Fruit fly (Drosophila melanogaster) whole organism, embryonic: ENCODE measurements around the gene capu.

Experiments
- Aef1 ChIP-seq: fragments of 200-800 bp; sonication (Bioruptor generic); IDR thresholded peaks from 3 replicates; pipeline ENCODE4 v1.3.6; 2022; ENCODE audit warnings: missing biosample characterization, missing genetic modification characterization
- Asciz ChIP-seq: fragments of 200-800 bp; sonication (Bioruptor generic); optimal IDR thresholded peaks from 2 replicates; lab custom pipeline; 2017; ENCODE audit warnings: missing biosample characterization, mild to moderate bottlenecking, missing genetic modification characterization, missing genetic modification reagents
- Atf3 ChIP-seq: fragments of 200-800 bp; sonication (Bioruptor generic); optimal IDR thresholded peaks from 3 replicates; lab custom pipeline; 2016; ENCODE audit warnings: missing biosample characterization, missing genetic modification characterization
- B-H2 ChIP-seq: fragments of 200-800 bp; sonication (Bioruptor generic); optimal IDR thresholded peaks from 2 replicates; lab custom pipeline; 2018; ENCODE audit warnings: missing biosample characterization, mild to moderate bottlenecking, missing genetic modification characterization
- CG13296 ChIP-seq: fragments of 200-800 bp; sonication (Bioruptor generic); optimal IDR thresholded peaks from 3 replicates; lab custom pipeline; 2018; ENCODE audit warnings: missing biosample characterization, mild to moderate bottlenecking, missing genetic modification characterization
- CG13424 ChIP-seq: fragments of 200-800 bp; sonication (Bioruptor generic); optimal IDR thresholded peaks from 2 replicates; lab custom pipeline; 2019; ENCODE audit warnings: missing biosample characterization, mild to moderate bottlenecking, missing genetic modification characterization, moderate library complexity
- CG14667 ChIP-seq: fragments of 200-800 bp; sonication (Bioruptor generic); IDR thresholded peaks from 2 replicates; pipeline ENCODE4 v1.3.6; 2022; ENCODE audit warnings: missing biosample characterization, missing genetic modification characterization
- CG17361 ChIP-seq: fragments of 200-800 bp; sonication (Bioruptor generic); IDR thresholded peaks from 3 replicates; pipeline ENCODE4 v1.3.6; 2022; ENCODE audit warnings: missing biosample characterization, missing genetic modification characterization
- CG18619 ChIP-seq: fragments of 200-800 bp; sonication (Bioruptor generic); optimal IDR thresholded peaks from 3 replicates; lab custom pipeline; 2017; ENCODE audit warnings: missing biosample characterization, mild to moderate bottlenecking, missing genetic modification characterization
- CG2199 ChIP-seq: fragments of 200-800 bp; sonication (Bioruptor generic); IDR thresholded peaks from 3 replicates; pipeline ENCODE4 v1.3.6; 2022; ENCODE audit warnings: missing biosample characterization, missing genetic modification characterization
- CG2889 ChIP-seq: fragments of 200-800 bp; sonication (Bioruptor generic); IDR thresholded peaks from 3 replicates; pipeline ENCODE4 v1.3.6; 2022; ENCODE audit warnings: missing biosample characterization, missing genetic modification characterization
- CG32532 ChIP-seq: fragments of 200-800 bp; sonication (Bioruptor generic); IDR thresholded peaks from 2 replicates; pipeline ENCODE4 v1.3.6; 2022; ENCODE audit warnings: missing biosample characterization, missing genetic modification characterization
- CG4617 ChIP-seq: fragments of 200-800 bp; sonication (Bioruptor generic); optimal IDR thresholded peaks from 3 replicates; lab custom pipeline; 2016; ENCODE audit warnings: missing biosample characterization, missing genetic modification characterization, borderline replicate concordance
- CG4820 ChIP-seq: fragments of 200-800 bp; sonication (Bioruptor generic); optimal IDR thresholded peaks from 3 replicates; lab custom pipeline; 2016; ENCODE audit warnings: missing biosample characterization, missing genetic modification characterization
- CG5180 ChIP-seq: fragments of 200-800 bp; sonication (Bioruptor generic); optimal IDR thresholded peaks from 3 replicates; lab custom pipeline; 2017; ENCODE audit warnings: missing biosample characterization, missing genetic modification characterization, mild to moderate bottlenecking, moderate library complexity, missing genetic modification reagents
- CG5953 ChIP-seq: fragments of 200-800 bp; sonication (Bioruptor generic); IDR thresholded peaks from 2 replicates; pipeline ENCODE4 v1.3.6; 2022; ENCODE audit warnings: missing biosample characterization, missing genetic modification characterization
- CG6683 ChIP-seq: fragments of 200-800 bp; sonication (Bioruptor generic); optimal IDR thresholded peaks from 2 replicates; lab custom pipeline; 2017; ENCODE audit warnings: missing biosample characterization, mild to moderate bottlenecking, missing genetic modification characterization, missing genetic modification reagents
- CG6813 ChIP-seq: fragments of 200-800 bp; sonication (Bioruptor generic); optimal IDR thresholded peaks from 2 replicates; lab custom pipeline; 2017; ENCODE audit warnings: missing biosample characterization, missing genetic modification characterization, mild to moderate bottlenecking, moderate library complexity, missing genetic modification reagents
- CG7839 ChIP-seq: fragments of 200-800 bp; sonication (Bioruptor generic); optimal IDR thresholded peaks from 3 replicates; lab custom pipeline; 2018; ENCODE audit warnings: missing biosample characterization, mild to moderate bottlenecking, missing genetic modification characterization, moderate library complexity
- CG7928 ChIP-seq: fragments of 200-800 bp; sonication (Bioruptor generic); optimal IDR thresholded peaks from 2 replicates; lab custom pipeline; 2017; ENCODE audit warnings: missing biosample characterization, mild to moderate bottlenecking, missing genetic modification characterization
- CoRest ChIP-seq: fragments of 200-800 bp; sonication (Bioruptor generic); optimal IDR thresholded peaks from 3 replicates; lab custom pipeline; 2018; ENCODE audit warnings: missing biosample characterization, mild to moderate bottlenecking, missing genetic modification characterization, moderate library complexity
- Dad ChIP-seq: fragments of 200-800 bp; sonication (Bioruptor generic); optimal IDR thresholded peaks from 3 replicates; lab custom pipeline; 2016; ENCODE audit warnings: missing biosample characterization, missing genetic modification characterization
- Dbx ChIP-seq: fragments of 200-800 bp; sonication (Bioruptor generic); IDR thresholded peaks from 3 replicates; pipeline ENCODE4 v1.3.6; 2022; ENCODE audit warnings: missing biosample characterization, missing genetic modification characterization
- Deaf1 ChIP-seq: fragments of 200-800 bp; optimal IDR thresholded peaks from 3 replicates; lab custom pipeline; 2019; ENCODE audit warnings: missing biosample characterization, mild to moderate bottlenecking, missing genetic modification characterization, moderate library complexity
- Doc2 ChIP-seq: fragments of 200-800 bp; sonication (Bioruptor generic); IDR thresholded peaks from 2 replicates; pipeline ENCODE4 v1.3.6; 2022; ENCODE audit warnings: missing biosample characterization, missing genetic modification characterization
- Hmx ChIP-seq: fragments of 200-800 bp; sonication (Bioruptor generic); optimal IDR thresholded peaks from 2 replicates; lab custom pipeline; 2016; ENCODE audit warnings: missing biosample characterization, missing genetic modification characterization
- Kr ChIP-seq: fragments of 200-800 bp; sonication (Bioruptor generic); optimal IDR thresholded peaks from 2 replicates; lab custom pipeline; 2017; ENCODE audit warnings: missing biosample characterization, mild to moderate bottlenecking, missing genetic modification characterization
- MBD-R2 ChIP-seq: fragments of 200-800 bp; sonication (Bioruptor generic); IDR thresholded peaks from 2 replicates; pipeline ENCODE4 v1.3.6; 2022; ENCODE audit warnings: missing biosample characterization, missing genetic modification characterization
- Meics ChIP-seq: fragments of 200-800 bp; sonication (Bioruptor generic); optimal IDR thresholded peaks from 2 replicates; lab custom pipeline; 2017; ENCODE audit warnings: missing biosample characterization, mild to moderate bottlenecking, missing genetic modification characterization
- Mrtf ChIP-seq: fragments of 200-800 bp; sonication (Bioruptor generic); IDR thresholded peaks from 3 replicates; pipeline ENCODE4 v1.3.6; 2022; ENCODE audit warnings: missing biosample characterization, missing genetic modification characterization
- Poxn ChIP-seq: fragments of 200-800 bp; sonication (Bioruptor generic); IDR thresholded peaks from 2 replicates; pipeline ENCODE4 v1.3.6; 2022; ENCODE audit warnings: missing biosample characterization, missing genetic modification characterization
- Ptx1 ChIP-seq: fragments of 200-800 bp; sonication (Bioruptor generic); IDR thresholded peaks from 2 replicates; pipeline ENCODE4 v1.3.6; 2022; ENCODE audit warnings: missing biosample characterization, missing genetic modification characterization
- Sin3A ChIP-seq: fragments of >200 bp; optimal IDR thresholded peaks from 2 replicates; lab custom pipeline; 2018
- Taf1 ChIP-seq: fragments of 200-800 bp; sonication (Bioruptor generic); IDR thresholded peaks from 2 replicates; pipeline ENCODE4 v1.3.6; 2022; ENCODE audit warnings: missing biosample characterization, missing genetic modification characterization
- ap ChIP-seq: fragments of 200-800 bp; sonication (Bioruptor generic); IDR thresholded peaks from 2 replicates; pipeline ENCODE4 v1.3.6; 2022; ENCODE audit warnings: missing biosample characterization, missing genetic modification characterization
- br ChIP-seq: fragments of >200 bp; optimal IDR thresholded peaks from 2 replicates; lab custom pipeline; 2017
- btn ChIP-seq: fragments of 200-800 bp; sonication (Bioruptor generic); optimal IDR thresholded peaks from 2 replicates; lab custom pipeline; 2016; ENCODE audit warnings: missing biosample characterization, missing genetic modification characterization
- eyg ChIP-seq: fragments of 200-800 bp; sonication (Bioruptor generic); optimal IDR thresholded peaks from 3 replicates; lab custom pipeline; 2016; ENCODE audit warnings: missing biosample characterization, missing genetic modification characterization
- gro ChIP-seq: fragments of 200-800 bp; sonication (Bioruptor generic); optimal IDR thresholded peaks from 2 replicates; lab custom pipeline; 2016; ENCODE audit warnings: missing biosample characterization, missing genetic modification characterization
- lilli ChIP-seq: fragments of 200-800 bp; sonication (Bioruptor generic); optimal IDR thresholded peaks from 3 replicates; lab custom pipeline; 2016; ENCODE audit warnings: missing biosample characterization, missing genetic modification characterization
- luna ChIP-seq: fragments of 200-800 bp; sonication (Bioruptor generic); optimal IDR thresholded peaks from 2 replicates; lab custom pipeline; 2016; ENCODE audit warnings: missing biosample characterization, missing genetic modification characterization
- pb ChIP-seq: fragments of 200-800 bp; sonication (Bioruptor generic); optimal IDR thresholded peaks from 3 replicates; lab custom pipeline; 2016; ENCODE audit warnings: missing biosample characterization, missing genetic modification characterization
- peb ChIP-seq: fragments of 200-800 bp; sonication (Bioruptor generic); IDR thresholded peaks from 2 replicates; pipeline ENCODE4 v1.3.6; 2022; ENCODE audit warnings: missing biosample characterization, missing genetic modification characterization
- repo ChIP-seq: fragments of 200-800 bp; sonication (Bioruptor generic); optimal IDR thresholded peaks from 2 replicates; lab custom pipeline; 2016; ENCODE audit warnings: missing biosample characterization, missing genetic modification characterization
- slou ChIP-seq: fragments of 200-800 bp; sonication (Bioruptor generic); optimal IDR thresholded peaks from 3 replicates; lab custom pipeline; 2016; ENCODE audit warnings: missing biosample characterization, missing genetic modification characterization
- sna ChIP-seq: fragments of 200-800 bp; sonication (Bioruptor generic); IDR thresholded peaks from 2 replicates; pipeline ENCODE4 v1.3.6; 2022; ENCODE audit warnings: missing biosample characterization, missing genetic modification characterization; ENCODE audit not compliant: partially characterized antibody
- stwl ChIP-seq: fragments of 200-800 bp; sonication (Bioruptor generic); optimal IDR thresholded peaks from 3 replicates; lab custom pipeline; 2018; ENCODE audit warnings: missing biosample characterization, mild to moderate bottlenecking, missing genetic modification characterization, moderate library complexity
- tio ChIP-seq: fragments of 200-800 bp; sonication (Bioruptor generic); optimal IDR thresholded peaks from 2 replicates; lab custom pipeline; 2017; ENCODE audit warnings: missing biosample characterization, missing genetic modification characterization, inconsistent platforms
- trh ChIP-seq: fragments of 200-800 bp; sonication (Bioruptor generic); optimal IDR thresholded peaks from 2 replicates; lab custom pipeline; 2016; ENCODE audit warnings: missing biosample characterization, missing genetic modification characterization
- ttk ChIP-seq: fragments of 200-800 bp; sonication (Bioruptor generic); IDR thresholded peaks from 2 replicates; pipeline ENCODE4 v2.1.2; 2022; ENCODE audit warnings: missing biosample characterization, missing genetic modification characterization
- zen2 ChIP-seq: fragments of 200-800 bp; sonication (Bioruptor generic); IDR thresholded peaks from 3 replicates; pipeline ENCODE4 v1.3.6; 2022; ENCODE audit warnings: missing biosample characterization, missing genetic modification characterization; ENCODE audit not compliant: partially characterized antibody
- zf30C ChIP-seq: fragments of 200-800 bp; sonication (Bioruptor generic); optimal IDR thresholded peaks from 3 replicates; lab custom pipeline; 2018; ENCODE audit warnings: missing biosample characterization, mild to moderate bottlenecking, missing genetic modification characterization

The capu gene

dm6 chr2L:3827406-3828133, 75.1 kb downstream of the capu start (continued):
- TF ChIP-seq Ptx1 (GFP tag; lab: Robert Waterston, UW): peak; percentile 32; the same call in 1 of the 2 replicates
- no peak for TF ChIP-seq Sin3A (lab: Kevin White, UChicago)
- TF ChIP-seq Dad: peak; percentile 22
- TF ChIP-seq CG4820 (GFP tag; lab: Kevin White, UChicago): peak; percentile 63
- TF ChIP-seq pb (GFP tag; lab: Kevin White, UChicago): no peak
- no peak for TF ChIP-seq Meics
- TF ChIP-seq tio (GFP tag; lab: Kevin White, UChicago): peak; percentile 73
- TF ChIP-seq Asciz: no peak
- TF ChIP-seq CG13424: peak; percentile 75
- TF ChIP-seq Hmx (GFP tag; lab: Kevin White, UChicago): no peak
- peak; percentile 79 for TF ChIP-seq stwl (tag; lab: Kevin White, UChicago)
- TF ChIP-seq CG7839 (tag; lab: Kevin White, UChicago): peak; percentile 82
- TF ChIP-seq ttk (GFP tag; lab: Robert Waterston, UW): no peak
- TF ChIP-seq lilli (GFP tag; lab: Kevin White, UChicago): peak; percentile 48
- no peak for TF ChIP-seq Poxn (GFP tag; lab: Robert Waterston, UW)
- no peak for TF ChIP-seq ap (GFP tag; lab: Robert Waterston, UW)
- no peak for TF ChIP-seq CG13296 (GFP tag; lab: Kevin White, UChicago)
- TF ChIP-seq Kr (GFP tag; lab: Kevin White, UChicago): peak; percentile 79
- peak; percentile 13 for TF ChIP-seq CG4617
- TF ChIP-seq CG17361 (GFP tag; lab: Robert Waterston, UW): peak; percentile 94
- TF ChIP-seq sna (GFP tag; lab: Robert Waterston, UW): no peak
- TF ChIP-seq br (lab: Kevin White, UChicago): no peak
- no peak for TF ChIP-seq eyg (GFP tag; lab: Kevin White, UChicago)
- TF ChIP-seq CG6813 (GFP tag; lab: Kevin White, UChicago): peak; percentile 60
- peak; percentile 86 for TF ChIP-seq CoRest (tag; lab: Kevin White, UChicago)
- no peak for TF ChIP-seq Dbx
- peak; percentile 2 for TF ChIP-seq Atf3 (GFP tag; lab: Kevin White, UChicago)
- TF ChIP-seq zf30C (GFP tag; lab: Kevin White, UChicago): peak; percentile 98
- peak; percentile 26 for TF ChIP-seq btn (GFP tag; lab: Kevin White, UChicago)
- TF ChIP-seq slou (GFP tag; lab: Kevin White, UChicago): no peak
- peak; percentile 8 for TF ChIP-seq CG5180 (GFP tag; lab: Kevin White, UChicago)
- TF ChIP-seq MBD-R2: no peak
- peak; percentile 21 for TF ChIP-seq trh (GFP tag; lab: Kevin White, UChicago)
- no peak for TF ChIP-seq Aef1 (GFP tag; lab: Robert Waterston, UW)
- no peak for TF ChIP-seq CG5953
- TF ChIP-seq Mrtf: no peak
- TF ChIP-seq gro (GFP tag; lab: Kevin White, UChicago): no peak
- no peak for TF ChIP-seq zen2 (GFP tag; lab: Robert Waterston, UW)
- TF ChIP-seq CG2199 (GFP tag; lab: Robert Waterston, UW): peak; percentile 78; the same call in 2 of the 3 replicates
- no peak for TF ChIP-seq CG2889 (GFP tag; lab: Robert Waterston, UW)
- TF ChIP-seq Deaf1 (tag; lab: Kevin White, UChicago): peak; percentile 24
- no peak for TF ChIP-seq repo
- TF ChIP-seq CG14667 (GFP tag; lab: Robert Waterston, UW): peak; percentile 21; the same call in 1 of the 2 replicates
- TF ChIP-seq luna (GFP tag; lab: Kevin White, UChicago): no peak
- TF ChIP-seq Doc2 (GFP tag; lab: Robert Waterston, UW): no peak
- no peak for TF ChIP-seq CG7928 (GFP tag; lab: Kevin White, UChicago)
- peak; percentile 54 for TF ChIP-seq CG18619 (GFP tag; lab: Kevin White, UChicago)
- no peak for TF ChIP-seq B-H2 (GFP tag; lab: Kevin White, UChicago)
- no peak for TF ChIP-seq peb (GFP tag; lab: Robert Waterston, UW)
- no peak for TF ChIP-seq CG6683 (GFP tag; lab: Kevin White, UChicago)
- no peak for TF ChIP-seq CG32532 (GFP tag; lab: Robert Waterston, UW)
- no peak for TF ChIP-seq Taf1 (GFP tag; lab: Robert Waterston, UW)
